Worm (Caenorhabditis elegans) whole organism, L2 larva: ENCODE measurements around the gene ssp-34.

Source experiments
- C34F6.9 ChIP-seq: fragments of 150-350 bp; optimal IDR thresholded peaks from 2 replicates; lab custom pipeline; 2014; ENCODE audit warnings: missing biosample characterization, missing genetic modification characterization
- aly-2 ChIP-seq: fragments of 150-350 bp; optimal IDR thresholded peaks from 2 replicates; lab custom pipeline; 2014; ENCODE audit warnings: missing biosample characterization, missing genetic modification characterization
- ama-1 ChIP-seq: fragments of 150-350 bp; optimal IDR thresholded peaks from 2 replicates; lab custom pipeline; 2018; ENCODE audit warnings: inconsistent platforms
- lin-13 ChIP-seq: fragments of 150-350 bp; optimal IDR thresholded peaks from 2 replicates; lab custom pipeline; 2014; ENCODE audit warnings: missing biosample characterization, missing genetic modification reagents, missing genetic modification characterization
- nhr-11 ChIP-seq: fragments of 150-350 bp; optimal IDR thresholded peaks from 2 replicates; lab custom pipeline; 2014; ENCODE audit warnings: missing biosample characterization, missing genetic modification characterization
- nhr-129 ChIP-seq: fragments of 150-350 bp; optimal IDR thresholded peaks from 2 replicates; lab custom pipeline; 2014; ENCODE audit warnings: missing biosample characterization, missing genetic modification characterization
- nhr-77 ChIP-seq: fragments of 150-350 bp; optimal IDR thresholded peaks from 2 replicates; lab custom pipeline; 2014; ENCODE audit warnings: missing biosample characterization, missing genetic modification characterization
- skn-1 ChIP-seq: sonication (generic microtip); optimal IDR thresholded peaks from 2 replicates; lab custom pipeline; 2017; ENCODE audit warnings: missing biosample characterization, missing genetic modification characterization
- ztf-4 ChIP-seq: fragments of 150-350 bp; optimal IDR thresholded peaks from 2 replicates; lab custom pipeline; 2014; ENCODE audit warnings: missing biosample characterization, missing genetic modification characterization

DNA sequence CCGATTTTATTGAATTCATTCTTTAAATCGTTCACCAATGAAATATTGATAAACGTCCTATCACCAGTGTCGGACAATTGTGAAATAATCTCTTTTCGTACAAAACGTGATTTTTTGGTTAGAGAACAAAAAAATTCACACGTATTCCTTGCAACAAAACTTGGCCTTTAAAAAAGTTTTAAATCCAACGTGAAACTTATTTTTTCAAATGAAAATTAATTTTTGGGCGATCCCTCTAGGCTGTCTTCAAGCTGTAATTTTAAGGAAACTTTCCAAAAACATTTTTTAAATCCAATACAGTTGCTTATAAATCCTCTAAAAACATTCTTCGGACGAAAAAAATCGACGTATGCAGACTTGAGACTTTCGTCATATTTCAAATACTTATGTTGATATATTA is 16.3 kb upstream of the ssp-34 start, which contains the start of gene T25B9.5:
- TF ChIP-seq skn-1 (tag; lab: Kevin White, UChicago): no peak
- no peak for TF ChIP-seq C34F6.9 (tag; lab: Kevin White, UChicago)
- no peak for TF ChIP-seq ztf-4
- TF ChIP-seq lin-13 (GFP tag; lab: Kevin White, UChicago): no peak
- no peak for TF ChIP-seq aly-2 (tag; lab: Kevin White, UChicago)
- TF ChIP-seq ama-1: no peak
- TF ChIP-seq nhr-11: no peak
- TF ChIP-seq nhr-77 (tag; lab: Kevin White, UChicago): no peak
- TF ChIP-seq nhr-129: no peak
